Fruit fly (Drosophila melanogaster) whole organism, embryonic: ENCODE results near the gene CG18788.

Experiments
- Ada2b ChIP-seq: fragments of 200-800 bp; sonication (Bioruptor generic); IDR thresholded peaks from 2 replicates; pipeline ENCODE4 v1.3.6; 2022; ENCODE audit warnings: missing biosample characterization, missing genetic modification characterization
- Asciz ChIP-seq: fragments of 200-800 bp; sonication (Bioruptor generic); optimal IDR thresholded peaks from 2 replicates; lab custom pipeline; 2017; ENCODE audit warnings: missing biosample characterization, mild to moderate bottlenecking, missing genetic modification characterization, missing genetic modification reagents
- B-H1 ChIP-seq: fragments of 200-800 bp; sonication (Bioruptor generic); IDR thresholded peaks from 3 replicates; pipeline ENCODE4 v1.3.6; 2022; ENCODE audit warnings: missing biosample characterization, missing genetic modification characterization
- CG10321 ChIP-seq: fragments of 200-800 bp; sonication (Bioruptor generic); IDR thresholded peaks from 2 replicates; pipeline ENCODE4 v1.3.6; 2022; ENCODE audit warnings: missing biosample characterization, missing genetic modification characterization
- CG10431 ChIP-seq: fragments of 200-800 bp; sonication (Bioruptor generic); optimal IDR thresholded peaks from 3 replicates; lab custom pipeline; 2018; ENCODE audit warnings: missing biosample characterization, mild to moderate bottlenecking, missing genetic modification characterization
- CG10565 ChIP-seq: fragments of 200-800 bp; sonication (Bioruptor generic); optimal IDR thresholded peaks from 3 replicates; lab custom pipeline; 2016; ENCODE audit warnings: missing biosample characterization, mild to moderate bottlenecking, missing genetic modification characterization
- CG11560 ChIP-seq: fragments of 200-800 bp; sonication (Bioruptor generic); IDR thresholded peaks from 3 replicates; pipeline ENCODE4 v1.3.6; 2022; ENCODE audit warnings: missing biosample characterization, missing genetic modification characterization
- CG12155 ChIP-seq: fragments of 200-800 bp; sonication (Bioruptor generic); optimal IDR thresholded peaks from 3 replicates; lab custom pipeline; 2016; ENCODE audit warnings: missing biosample characterization, missing genetic modification characterization
- CG13296 ChIP-seq: fragments of 200-800 bp; sonication (Bioruptor generic); optimal IDR thresholded peaks from 3 replicates; lab custom pipeline; 2018; ENCODE audit warnings: missing biosample characterization, mild to moderate bottlenecking, missing genetic modification characterization
- CG15269 ChIP-seq: fragments of 200-800 bp; sonication (Bioruptor generic); optimal IDR thresholded peaks from 2 replicates; lab custom pipeline; 2018; ENCODE audit warnings: missing biosample characterization, mild to moderate bottlenecking, missing genetic modification characterization, moderate library complexity
- CG17385 ChIP-seq: fragments of 200-800 bp; sonication (Bioruptor generic); optimal IDR thresholded peaks from 3 replicates; lab custom pipeline; 2018; ENCODE audit warnings: missing biosample characterization, mild to moderate bottlenecking, missing genetic modification characterization
- CG18011 ChIP-seq: fragments of 200-800 bp; sonication (Bioruptor generic); optimal IDR thresholded peaks from 2 replicates; lab custom pipeline; 2017; ENCODE audit warnings: missing biosample characterization, missing genetic modification characterization, mild to moderate bottlenecking, moderate library complexity, missing genotype
- CG2678 ChIP-seq: fragments of 200-800 bp; sonication (Bioruptor generic); optimal IDR thresholded peaks from 3 replicates; lab custom pipeline; 2019; ENCODE audit warnings: missing biosample characterization, mild to moderate bottlenecking, missing genetic modification characterization, moderate library complexity
- CG2889 ChIP-seq: fragments of 200-800 bp; sonication (Bioruptor generic); IDR thresholded peaks from 3 replicates; pipeline ENCODE4 v1.3.6; 2022; ENCODE audit warnings: missing biosample characterization, missing genetic modification characterization
- CG30020 ChIP-seq: fragments of 200-800 bp; optimal IDR thresholded peaks from 2 replicates; lab custom pipeline; 2019; ENCODE audit warnings: missing biosample characterization, mild to moderate bottlenecking, missing genetic modification characterization, moderate library complexity
- CG3065 ChIP-seq: fragments of 200-800 bp; sonication (Bioruptor generic); optimal IDR thresholded peaks from 2 replicates; lab custom pipeline; 2016; ENCODE audit warnings: missing biosample characterization, missing genetic modification characterization
- CG34224 ChIP-seq: fragments of 200-800 bp; sonication (Bioruptor generic); IDR thresholded peaks from 3 replicates; pipeline ENCODE4 v1.3.6; 2022; ENCODE audit warnings: missing biosample characterization, missing genetic modification characterization; ENCODE audit not compliant: partially characterized antibody
- CG4617 ChIP-seq: fragments of 200-800 bp; sonication (Bioruptor generic); optimal IDR thresholded peaks from 3 replicates; lab custom pipeline; 2016; ENCODE audit warnings: missing biosample characterization, missing genetic modification characterization, borderline replicate concordance
- CG6654 ChIP-seq: fragments of 200-800 bp; sonication (Bioruptor generic); optimal IDR thresholded peaks from 2 replicates; lab custom pipeline; 2017; ENCODE audit warnings: missing biosample characterization, mild to moderate bottlenecking, missing genetic modification characterization
- Drgx ChIP-seq: fragments of 200-800 bp; sonication (Bioruptor generic); IDR thresholded peaks from 2 replicates; pipeline ENCODE4 v1.3.6; 2022; ENCODE audit warnings: missing biosample characterization, missing genetic modification characterization
- Ets65A ChIP-seq: fragments of 200-800 bp; sonication (Bioruptor generic); peaks from one replicate; lab custom pipeline; 2016; ENCODE audit warnings: missing biosample characterization, missing genetic modification characterization
- Kr ChIP-seq: fragments of 200-800 bp; sonication (Bioruptor generic); optimal IDR thresholded peaks from 2 replicates; lab custom pipeline; 2017; ENCODE audit warnings: missing biosample characterization, mild to moderate bottlenecking, missing genetic modification characterization
- Side ChIP-seq: fragments of 200-800 bp; sonication (Bioruptor generic); optimal IDR thresholded peaks from 2 replicates; lab custom pipeline; 2016; ENCODE audit warnings: missing biosample characterization, missing genetic modification characterization
- TFAM ChIP-seq: fragments of 200-800 bp; sonication (Bioruptor generic); optimal IDR thresholded peaks from 2 replicates; lab custom pipeline; 2017; ENCODE audit warnings: missing biosample characterization, missing genetic modification characterization, inconsistent platforms
- Usf ChIP-seq: fragments of 200-800 bp; sonication (Bioruptor generic); optimal IDR thresholded peaks from 2 replicates; lab custom pipeline; 2017; ENCODE audit warnings: missing genotype, missing biosample characterization, missing genetic modification characterization
- al ChIP-seq: fragments of 200-800 bp; sonication (Bioruptor generic); IDR thresholded peaks from 2 replicates; pipeline ENCODE4 v1.3.6; 2022; ENCODE audit warnings: missing biosample characterization, missing genetic modification characterization
- amos ChIP-seq: fragments of 200-800 bp; sonication (Bioruptor generic); IDR thresholded peaks from 2 replicates; pipeline ENCODE4 v1.3.6; 2022; ENCODE audit warnings: missing biosample characterization, missing genetic modification characterization; ENCODE audit not compliant: partially characterized antibody
- ara ChIP-seq: fragments of 200-800 bp; sonication (Bioruptor generic); IDR thresholded peaks from 2 replicates; pipeline ENCODE4 v1.3.6; 2022; ENCODE audit warnings: missing biosample characterization, missing genetic modification characterization
- ash1 ChIP-seq: fragments of 200-800 bp; sonication (Bioruptor generic); optimal IDR thresholded peaks from 2 replicates; lab custom pipeline; 2018; ENCODE audit warnings: missing biosample characterization, mild to moderate bottlenecking, missing genetic modification characterization
- chm ChIP-seq: fragments of 200-800 bp; sonication (Bioruptor generic); IDR thresholded peaks from 2 replicates; pipeline ENCODE4 v1.3.6; 2022; ENCODE audit warnings: missing biosample characterization, missing genetic modification characterization
- ci ChIP-seq: fragments of 200-800 bp; sonication (Bioruptor generic); IDR thresholded peaks from 3 replicates; pipeline ENCODE4 v1.3.6; 2022; ENCODE audit warnings: missing biosample characterization, missing genetic modification characterization
- danr ChIP-seq: fragments of 200-800 bp; sonication (Bioruptor generic); IDR thresholded peaks from 2 replicates; pipeline ENCODE4 v1.3.6; 2022; ENCODE audit warnings: missing biosample characterization, missing genetic modification characterization
- fd96Cb ChIP-seq: fragments of 200-800 bp; sonication (Bioruptor generic); optimal IDR thresholded peaks from 2 replicates; lab custom pipeline; 2018; ENCODE audit warnings: missing biosample characterization, mild to moderate bottlenecking, missing genetic modification characterization, moderate library complexity
- fu2 ChIP-seq: fragments of 200-800 bp; sonication (Bioruptor generic); optimal IDR thresholded peaks from 2 replicates; lab custom pipeline; 2016; ENCODE audit warnings: missing biosample characterization, missing genetic modification characterization
- gro ChIP-seq: fragments of 200-800 bp; sonication (Bioruptor generic); optimal IDR thresholded peaks from 2 replicates; lab custom pipeline; 2016; ENCODE audit warnings: missing biosample characterization, missing genetic modification characterization
- her ChIP-seq: fragments of 200-800 bp; sonication (Bioruptor generic); optimal IDR thresholded peaks from 2 replicates; lab custom pipeline; 2016; ENCODE audit warnings: missing biosample characterization, missing genetic modification characterization
- insv ChIP-seq, 2 experiments: fragments of 200-800 bp; sonication (Bioruptor generic); optimal IDR thresholded peaks; 3 replicates each; lab custom pipeline; 2016 to 2018; ENCODE audit warnings: missing biosample characterization in 2 of 2, missing genetic modification characterization in 2 of 2
- inv ChIP-seq: fragments of 200-800 bp; sonication (Bioruptor generic); IDR thresholded peaks from 2 replicates; pipeline ENCODE4 v1.3.6; 2022; ENCODE audit warnings: missing biosample characterization, missing genetic modification characterization; ENCODE audit not compliant: partially characterized antibody
- ken ChIP-seq: fragments of 200-800 bp; sonication (Bioruptor generic); IDR thresholded peaks from 3 replicates; pipeline ENCODE4 v1.3.6; 2022; ENCODE audit warnings: missing biosample characterization, missing genetic modification characterization
- knrl ChIP-seq: fragments of 200-800 bp; sonication (Bioruptor generic); IDR thresholded peaks from 3 replicates; pipeline ENCODE4 v1.3.6; 2022; ENCODE audit warnings: missing biosample characterization, missing genetic modification characterization; ENCODE audit not compliant: partially characterized antibody
- lov ChIP-seq, 2 experiments: fragments of 200-800 bp in 1 of 2; fragments of >200 bp in 1 of 2; sonication (Bioruptor generic) in 1 of 2; IDR thresholded peaks in 1 of 2; optimal IDR thresholded peaks in 1 of 2; 2 replicates in 1 of 2; 3 replicates in 1 of 2; pipeline versions ENCODE4 v1.3.6 to Lab custom; 2017 to 2022; ENCODE audit warnings: missing biosample characterization in 1 of 2, missing genetic modification characterization in 1 of 2
- mam ChIP-seq: fragments of 200-800 bp; sonication (Bioruptor generic); optimal IDR thresholded peaks from 3 replicates; lab custom pipeline; 2016; ENCODE audit warnings: missing biosample characterization, missing genetic modification characterization
- nerfin-1 ChIP-seq: fragments of 200-800 bp; sonication (Bioruptor generic); optimal IDR thresholded peaks from 3 replicates; lab custom pipeline; 2019; ENCODE audit warnings: missing biosample characterization, mild to moderate bottlenecking, missing genetic modification characterization, moderate library complexity
- org-1 ChIP-seq: fragments of 200-800 bp; sonication (Bioruptor generic); optimal IDR thresholded peaks from 2 replicates; lab custom pipeline; 2017; ENCODE audit warnings: missing biosample characterization, missing genetic modification characterization
- phol ChIP-seq: fragments of 200-800 bp; sonication (Bioruptor generic); optimal IDR thresholded peaks from 3 replicates; lab custom pipeline; 2018; ENCODE audit warnings: missing biosample characterization, mild to moderate bottlenecking, missing genetic modification characterization, moderate library complexity
- prd ChIP-seq, 3 experiments: fragments of >200 bp in 2 of 3; fragments of 200-800 bp in 1 of 3; sonication (Bioruptor generic) in 1 of 3; optimal IDR thresholded peaks in 2 of 3; IDR thresholded peaks in 1 of 3; 2 replicates in 2 of 3; 3 replicates in 1 of 3; pipeline versions ENCODE4 v1.3.6 to Lab custom; 2017 to 2022; ENCODE audit warnings: missing biosample characterization in 1 of 3, missing genetic modification characterization in 1 of 3
- sd ChIP-seq: fragments of 200-800 bp; sonication (Bioruptor generic); optimal IDR thresholded peaks from 3 replicates; lab custom pipeline; 2018; ENCODE audit warnings: missing biosample characterization, mild to moderate bottlenecking, missing genetic modification characterization, moderate library complexity
- stc ChIP-seq: fragments of 200-800 bp; sonication (Bioruptor generic); IDR thresholded peaks from 2 replicates; pipeline ENCODE4 v1.3.6; 2022; ENCODE audit warnings: missing biosample characterization, missing genetic modification characterization

CG18788 gene

dm6 chr2L:12006397-12007330 lies 27.3 kb upstream of the CG18788 start (continued):
- TF ChIP-seq sd (tag; lab: Kevin White, UChicago), result peak; percentile 56
- peak; percentile 58 for TF ChIP-seq CG10565 (GFP tag; lab: Kevin White, UChicago)
- no peak for TF ChIP-seq gro
- TF ChIP-seq ci, result no peak
- peak; percentile 88 for TF ChIP-seq CG10431 (GFP tag; lab: Kevin White, UChicago)
- TF ChIP-seq ken (GFP tag; lab: Robert Waterston, UW), result no peak
- TF ChIP-seq prd (optimal IDR thresholded peaks at IDR 0.05; lab: Kevin White, UChicago), result no peak
- no peak for TF ChIP-seq prd (GFP tag; IDR thresholded peaks at IDR 0.05; lab: Robert Waterston, UW)
- TF ChIP-seq inv (GFP tag; lab: Robert Waterston, UW), result no peak
- TF ChIP-seq CG30020 (tag; lab: Kevin White, UChicago), result peak; percentile 84
- peak; percentile 99 for TF ChIP-seq CG2678 (tag; lab: Kevin White, UChicago)
- peak; percentile 30 for TF ChIP-seq her
- peak; percentile 98 for TF ChIP-seq CG13296 (GFP tag; lab: Kevin White, UChicago)
- no peak for TF ChIP-seq B-H1 (GFP tag; lab: Robert Waterston, UW)
- no peak for TF ChIP-seq chm (GFP tag; lab: Robert Waterston, UW)
- TF ChIP-seq al (GFP tag; lab: Robert Waterston, UW), result no peak
- TF ChIP-seq Asciz (GFP tag; lab: Kevin White, UChicago), result peak; percentile 93
- peak; percentile 96 for TF ChIP-seq fd96Cb (tag; lab: Kevin White, UChicago)
- peak; percentile 34 for TF ChIP-seq Side
- no peak for TF ChIP-seq Kr
- no peak for TF ChIP-seq stc (GFP tag; lab: Robert Waterston, UW)
- peak; percentile 97 for TF ChIP-seq phol
- peak; percentile 93 for TF ChIP-seq org-1
- TF ChIP-seq Ada2b (GFP tag; lab: Robert Waterston, UW), result no peak
- peak; percentile 89 for TF ChIP-seq Ets65A (GFP tag; lab: Kevin White, UChicago)
- peak; percentile 92 for TF ChIP-seq nerfin-1 (tag; lab: Kevin White, UChicago)
- no peak for TF ChIP-seq ash1 (GFP tag; lab: Kevin White, UChicago)
- TF ChIP-seq amos (GFP tag; lab: Robert Waterston, UW), result no peak
- TF ChIP-seq mam, result peak; percentile 69
- TF ChIP-seq lov (optimal IDR thresholded peaks at IDR 0.05; lab: Kevin White, UChicago), result no peak
- no peak for TF ChIP-seq lov (GFP tag; IDR thresholded peaks at IDR 0.05; lab: Robert Waterston, UW)
- no peak for TF ChIP-seq knrl
- no peak for TF ChIP-seq CG10321 (GFP tag; lab: Robert Waterston, UW)
- TF ChIP-seq insv (GFP tag; optimal IDR thresholded peaks at IDR 0.05; lab: Kevin White, UChicago), result peak in 1 of 2 experiments; percentile 47
- peak; percentile 77 for TF ChIP-seq CG3065
- TF ChIP-seq CG2889 (GFP tag; lab: Robert Waterston, UW), result no peak
- no peak for TF ChIP-seq Drgx (GFP tag; lab: Robert Waterston, UW)
- peak; percentile 94 for TF ChIP-seq Usf (GFP tag; lab: Kevin White, UChicago)
- TF ChIP-seq CG12155 (GFP tag; lab: Kevin White, UChicago), result peak; percentile 90
- no peak for TF ChIP-seq CG11560 (tag; lab: Robert Waterston, UW)
- peak; percentile 16 for TF ChIP-seq CG18011 (GFP tag; lab: Kevin White, UChicago)
- no peak for TF ChIP-seq danr (GFP tag; lab: Robert Waterston, UW)
- TF ChIP-seq CG17385 (GFP tag; lab: Kevin White, UChicago), result peak; percentile 93
- TF ChIP-seq TFAM (GFP tag; lab: Kevin White, UChicago), result peak; percentile 32
- TF ChIP-seq CG34224 (GFP tag; lab: Robert Waterston, UW), result no peak
- TF ChIP-seq CG6654, result peak; percentile 83
- peak; percentile 22 for TF ChIP-seq fu2 (GFP tag; lab: Kevin White, UChicago)
- TF ChIP-seq ara (GFP tag; lab: Robert Waterston, UW), result no peak
- peak; percentile 96 for TF ChIP-seq CG15269 (tag; lab: Kevin White, UChicago)
- TF ChIP-seq CG4617 (GFP tag; lab: Kevin White, UChicago), result peak; percentile 54
